Fruit fly (Drosophila melanogaster): ENCODE data around the gene Wdr24.

The Wdr24 gene

DNA sequence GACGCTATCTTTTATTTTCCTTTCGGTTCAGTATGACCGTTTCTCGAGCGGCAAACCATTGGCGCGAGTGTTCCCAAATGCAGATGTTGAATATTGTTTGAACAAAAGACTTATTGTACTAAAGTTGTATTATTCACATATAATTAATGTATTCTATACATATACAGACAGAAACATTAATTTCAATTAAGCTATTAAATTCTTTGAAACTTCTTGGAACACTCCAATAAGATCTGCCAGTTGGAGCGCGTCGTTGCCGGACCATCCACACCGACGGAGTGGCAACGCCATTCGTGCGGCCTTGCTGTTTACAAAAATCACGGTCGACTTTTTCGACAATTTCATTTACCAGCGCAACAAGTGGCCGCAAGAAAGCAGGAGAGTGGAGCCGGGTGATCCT lies at the start of gene Wdr24, which contains the start of gene IntS11 (continued):
- peak; percentile 88 for TF ChIP-seq CG6689 (GFP tag; IDR thresholded peaks at IDR 0.05)
- TF ChIP-seq ham (GFP tag; IDR thresholded peaks at IDR 0.05) = peak; percentile 77; the same call in 1 of the 2 replicates
- TF ChIP-seq CG5245 (GFP tag; optimal IDR thresholded peaks at IDR 0.05) = no peak
- peak; percentile 97 for TF ChIP-seq CG2120 (GFP tag; optimal IDR thresholded peaks at IDR 0.05)
- TF ChIP-seq Ravus (GFP tag; IDR thresholded peaks at IDR 0.05) = peak; percentile 68
- peak; percentile 36 for TF ChIP-seq Mes4 (GFP tag; optimal IDR thresholded peaks at IDR 0.05)
- TF ChIP-seq Spps (tag; optimal IDR thresholded peaks at IDR 0.05) = no peak
- no peak for TF ChIP-seq MTF-1 (GFP tag; optimal IDR thresholded peaks at IDR 0.05; ENCODE audit: borderline replicate concordance)
- peak; percentile 69 for TF ChIP-seq wor (GFP tag; IDR thresholded peaks at IDR 0.05)
- TF ChIP-seq grau (tag; optimal IDR thresholded peaks at IDR 0.05) = peak; percentile 90
- no peak for TF ChIP-seq CG2875 (GFP tag; optimal IDR thresholded peaks at IDR 0.05)
- peak; percentile 49 for TF ChIP-seq Hand (GFP tag; optimal IDR thresholded peaks at IDR 0.05)
- peak; percentile 29 for TF ChIP-seq CG17912 (GFP tag; optimal IDR thresholded peaks at IDR 0.05)
- TF ChIP-seq Myb (GFP tag; optimal IDR thresholded peaks at IDR 0.05) = peak; percentile 68
- TF ChIP-seq CG17186 (GFP tag; optimal IDR thresholded peaks at IDR 0.05) = peak; percentile 38
- peak; percentile 74 for TF ChIP-seq E2f2 (GFP tag; IDR thresholded peaks at IDR 0.05)
- TF ChIP-seq en (GFP tag; optimal IDR thresholded peaks at IDR 0.05) = no peak
- TF ChIP-seq CG10979 (tag; optimal IDR thresholded peaks at IDR 0.05) = peak; percentile 54
- TF ChIP-seq CG10431 (GFP tag; optimal IDR thresholded peaks at IDR 0.05) = no peak
- TF ChIP-seq B-H2 (GFP tag; optimal IDR thresholded peaks at IDR 0.05) = peak; percentile 74
- peak; percentile 51 for TF ChIP-seq Scr (GFP tag; IDR thresholded peaks at IDR 0.05; ENCODE audit: partially characterized antibody)
- peak; percentile 31; the same call in 1 of the 3 replicates for TF ChIP-seq sr (GFP tag; IDR thresholded peaks at IDR 0.05)
- TF ChIP-seq Poxn (GFP tag; IDR thresholded peaks at IDR 0.05) = peak; percentile 87
- peak; percentile 23 for TF ChIP-seq onecut (GFP tag; IDR thresholded peaks at IDR 0.05)
- no peak for TF ChIP-seq CG7963 (GFP tag; IDR thresholded peaks at IDR 0.05; ENCODE audit: partially characterized antibody)
- TF ChIP-seq Usf (GFP tag; optimal IDR thresholded peaks at IDR 0.05) = peak; percentile 87
- TF ChIP-seq p53 (GFP tag; optimal IDR thresholded peaks at IDR 0.05) = no peak
- TF ChIP-seq CG8388 (GFP tag; optimal IDR thresholded peaks at IDR 0.05) = no peak
- TF ChIP-seq CG16815 (GFP tag; optimal IDR thresholded peaks at IDR 0.05) = peak; percentile 88
- TF ChIP-seq chinmo (GFP tag; IDR thresholded peaks at IDR 0.05; ENCODE audit: partially characterized antibody) = 0 out of 4 replicates have a peak, but pooled peaks have one; percentile 57
- peak; percentile 42 for TF ChIP-seq CG4424 (GFP tag; optimal IDR thresholded peaks at IDR 0.05)
- TF ChIP-seq CG32532 (GFP tag; IDR thresholded peaks at IDR 0.05) = peak; percentile 96
- TF ChIP-seq CG6175 (GFP tag; IDR thresholded peaks at IDR 0.05) = peak; percentile 88
- TF ChIP-seq bab2 (GFP tag; optimal IDR thresholded peaks at IDR 0.05) = peak; percentile 79
- TF ChIP-seq repo (GFP tag; optimal IDR thresholded peaks at IDR 0.05) = no peak
- peak; percentile 68 for TF ChIP-seq CG10267 (tag; optimal IDR thresholded peaks at IDR 0.05)
- TF ChIP-seq Sin3A (optimal IDR thresholded peaks at IDR 0.05) = peak; percentile 93
- peak; percentile 84 for TF ChIP-seq CG1602 (GFP tag; optimal IDR thresholded peaks at IDR 0.05)
- TF ChIP-seq CrebB (tag; optimal IDR thresholded peaks at IDR 0.05) = peak; percentile 79
- TF ChIP-seq sens (GFP tag) = peak; percentile 93
- no peak for TF ChIP-seq dan (GFP tag; IDR thresholded peaks at IDR 0.05)
- TF ChIP-seq usp (GFP tag; optimal IDR thresholded peaks at IDR 0.05) = no peak
- TF ChIP-seq eyg (GFP tag; optimal IDR thresholded peaks at IDR 0.05) = no peak
- no peak for TF ChIP-seq CG11723 (GFP tag; optimal IDR thresholded peaks at IDR 0.05)
- peak; percentile 79 for TF ChIP-seq CG17829 (tag; optimal IDR thresholded peaks at IDR 0.05)
- no peak for TF ChIP-seq CG15073 (GFP tag; optimal IDR thresholded peaks at IDR 0.05)
- peak; percentile 98 for TF ChIP-seq slbo (GFP tag; IDR thresholded peaks at IDR 0.05)
- no peak for TF ChIP-seq hth (optimal IDR thresholded peaks at IDR 0.05)
- TF ChIP-seq CG31441 (GFP tag; IDR thresholded peaks at IDR 0.05) = no peak; the same call in 1 of the 2 replicates
- TF ChIP-seq zf30C (GFP tag; optimal IDR thresholded peaks at IDR 0.05) = no peak
- TF ChIP-seq row (GFP tag; IDR thresholded peaks at IDR 0.05) = peak; percentile 98
- peak; percentile 89 for TF ChIP-seq gem (tag; optimal IDR thresholded peaks at IDR 0.05)
- TF ChIP-seq CHES-1-like (GFP tag; optimal IDR thresholded peaks at IDR 0.05) = peak; percentile 72
